Worm (Caenorhabditis elegans) whole organism, young adult: Measurements from ENCODE around the gene F29B9.5.

Source experiments
- T26A5.8 ChIP-seq: sonication (generic microtip); optimal IDR thresholded peaks from 2 replicates; lab custom pipeline; 2016; ENCODE audit warnings: missing genetic modification characterization, missing compliant biosample characterization
- Y95B8A.8 ChIP-seq: fragments of 200-800 bp; sonication (Bioruptor generic); IDR thresholded peaks from 2 replicates; pipeline ENCODE4 v1.3.6; 2022; ENCODE audit warnings: missing genetic modification reagents, missing genetic modification characterization, missing compliant biosample characterization
- chd-7 ChIP-seq: sonication (generic microtip); optimal IDR thresholded peaks from 2 replicates; lab custom pipeline; 2016; ENCODE audit warnings: mild to moderate bottlenecking, missing genetic modification characterization, moderate library complexity, missing compliant biosample characterization
- gei-17 ChIP-seq: fragments of 200-800 bp; sonication (Bioruptor generic); optimal IDR thresholded peaks from 2 replicates; lab custom pipeline; 2018; ENCODE audit warnings: mild to moderate bottlenecking, missing genetic modification characterization, missing compliant biosample characterization
- lin-35 ChIP-seq, 3 experiments: fragments of 150-350 bp in 2 of 3; sonication (generic microtip) in 1 of 3; optimal IDR thresholded peaks; 2 replicates each; lab custom pipeline; 2014 to 2018; ENCODE audit warnings: missing biosample characterization in 3 of 3, missing genetic modification characterization in 3 of 3, missing genetic modification reagents in 3 of 3
- nhr-27 ChIP-seq: fragments of 200-800 bp; sonication (Bioruptor generic); optimal IDR thresholded peaks from 2 replicates; lab custom pipeline; 2018; ENCODE audit warnings: mild to moderate bottlenecking, missing genetic modification characterization, moderate library complexity, missing compliant biosample characterization
- pha-4 ChIP-seq: fragments of 150-350 bp; sonication (generic microtip); optimal IDR thresholded peaks from 2 replicates; lab custom pipeline; 2014; ENCODE audit warnings: missing biosample characterization, missing genetic modification reagents, missing genetic modification characterization
- rec-8 ChIP-seq, 2 experiments: sonication (generic microtip); optimal IDR thresholded peaks; 2 replicates each; lab custom pipeline; 2016; ENCODE audit warnings: mild to moderate bottlenecking in 2 of 2, missing genetic modification characterization in 2 of 2, missing genetic modification reagents in 2 of 2, missing genotype in 2 of 2, missing biosample characterization in 1 of 2, missing compliant biosample characterization in 1 of 2, moderate library complexity in 1 of 2

DNA sequence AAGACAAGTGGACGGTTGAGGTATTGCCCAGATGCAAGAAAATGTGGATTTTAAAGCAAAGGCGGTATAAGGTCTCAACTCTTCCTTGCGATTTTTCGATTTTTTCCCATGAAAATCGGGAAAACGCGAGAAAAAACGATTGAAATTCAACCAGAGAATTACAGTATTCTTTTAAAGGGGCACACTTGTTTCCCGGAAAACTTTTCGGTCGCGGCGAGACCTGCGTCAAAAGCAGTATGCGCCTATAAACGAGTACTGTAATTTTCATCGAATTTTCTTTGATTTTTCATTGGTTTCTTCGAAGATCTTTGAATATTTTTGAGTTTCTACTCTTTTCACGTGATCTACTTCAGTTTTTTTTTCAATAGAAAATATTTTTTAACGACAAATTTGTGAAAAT, 1.5 kb downstream of the F29B9.5 start:
- no peak for TF ChIP-seq chd-7
- TF ChIP-seq Y95B8A.8 = no peak
- no peak for TF ChIP-seq rec-8 (tag; optimal IDR thresholded peaks at IDR 0.05; lab: Kevin White, UChicago)
- no peak for TF ChIP-seq nhr-27 (tag; lab: Kevin White, UChicago)
- no peak for TF ChIP-seq pha-4 (tag; lab: Kevin White, UChicago)
- no peak for TF ChIP-seq T26A5.8
- no peak for TF ChIP-seq gei-17 (GFP tag; lab: Kevin White, UChicago)
- TF ChIP-seq lin-35 (GFP tag; optimal IDR thresholded peaks at IDR 0.05; lab: Kevin White, UChicago) = no peak
